Fruit fly (Drosophila melanogaster) S2 (cell line): ENCODE results near the gene CG6409.

Experiments
- CG8478 ChIP-seq: fragments of >200 bp; optimal IDR thresholded peaks from 2 replicates; lab custom pipeline; 2018
- CTCF ChIP-seq, 2 experiments: fragments of >200 bp; optimal IDR thresholded peaks; 2 replicates each; lab custom pipeline; 2018

dm6 chr3L:10854026-10854425 is 28.2 kb downstream of the CG6409 start:
- TF ChIP-seq CTCF (optimal IDR thresholded peaks at IDR 0.05; lab: Kevin White, UChicago): no peak
- no peak for TF ChIP-seq CG8478 (lab: Kevin White, UChicago)
